Fruit fly (Drosophila melanogaster): ENCODE measurements around the gene Cpr35B.

Gene Cpr35B

DNA sequence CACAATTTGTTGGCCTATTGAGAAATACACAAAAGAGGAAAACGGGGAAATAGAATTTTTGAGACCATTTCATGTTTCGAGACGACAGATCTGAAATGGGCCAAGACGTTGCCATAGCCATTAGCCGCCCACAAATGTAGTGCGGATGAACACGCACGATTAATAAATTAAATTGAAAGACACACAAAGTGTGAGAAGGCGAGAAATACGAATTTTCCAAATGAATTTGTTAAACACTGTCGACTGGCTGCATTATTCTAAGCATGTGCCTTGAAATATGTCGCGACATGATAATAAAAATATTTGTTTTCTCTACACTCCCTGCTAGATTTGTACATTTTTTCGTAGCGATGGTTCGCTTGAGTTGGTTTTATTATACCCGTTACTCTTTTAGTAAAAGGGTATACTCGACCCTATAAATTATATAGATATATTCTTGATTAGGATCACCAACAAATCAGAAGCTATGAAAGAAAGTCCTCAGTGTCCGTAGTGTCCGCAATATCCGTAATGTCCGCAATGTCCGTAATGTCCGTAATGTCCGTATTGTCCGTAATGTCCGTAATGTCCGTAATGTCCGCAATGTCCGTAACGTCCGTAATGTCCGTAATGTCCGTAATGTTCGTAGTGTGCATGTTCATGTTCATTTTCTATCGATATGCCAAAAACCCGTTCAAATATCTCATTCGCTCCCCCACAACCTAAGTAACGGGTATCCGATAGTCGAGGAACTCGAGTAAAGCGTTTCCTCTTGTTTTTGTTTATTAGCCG, 48.3 kb downstream of the Cpr35B start (continued):
- TF ChIP-seq chinmo (GFP tag; IDR thresholded peaks at IDR 0.05; ENCODE audit: partially characterized antibody) (no peak), Ets65A (GFP tag) (no peak), Atf3 (GFP tag; optimal IDR thresholded peaks at IDR 0.05) (no peak), Fer1 (GFP tag; optimal IDR thresholded peaks at IDR 0.05) (no peak), sim (GFP tag; IDR thresholded peaks at IDR 0.05) (no peak), ssp (GFP tag; IDR thresholded peaks at IDR 0.05) (peak; percentile 25; the same call in 1 of the 2 replicates), scrt (GFP tag; optimal IDR thresholded peaks at IDR 0.05) (no peak), H2.0 (GFP tag; IDR thresholded peaks at IDR 0.05) (0 out of 2 replicates have a peak, but pooled peaks have one; percentile 29), usp (GFP tag; optimal IDR thresholded peaks at IDR 0.05) (no peak), Optix (GFP tag; IDR thresholded peaks at IDR 0.05) (no peak; the same call in 2 of the 3 replicates), crc (GFP tag; optimal IDR thresholded peaks at IDR 0.05) (no peak), Bgb (GFP tag; IDR thresholded peaks at IDR 0.05; ENCODE audit: partially characterized antibody) (peak; percentile 40; the same call in 1 of the 2 replicates), ab (GFP tag; optimal IDR thresholded peaks at IDR 0.05) (no peak), Atf6 (GFP tag; IDR thresholded peaks at IDR 0.05) (peak; percentile 48; the same call in 1 of the 2 replicates), CG5180 (GFP tag; optimal IDR thresholded peaks at IDR 0.05) (no peak), sr (GFP tag; IDR thresholded peaks at IDR 0.05) (peak; percentile 93), zf30C (GFP tag; optimal IDR thresholded peaks at IDR 0.05) (no peak), CG13624 (GFP tag; optimal IDR thresholded peaks at IDR 0.05) (no peak), CG11247 (GFP tag; IDR thresholded peaks at IDR 0.05) (no peak), CG4820 (GFP tag; optimal IDR thresholded peaks at IDR 0.05) (peak; percentile 12), Camta (GFP tag; optimal IDR thresholded peaks at IDR 0.05) (no peak), run (tag; optimal IDR thresholded peaks at IDR 0.05) (no peak), Mad (GFP tag; optimal IDR thresholded peaks at IDR 0.05) (peak; percentile 7), CG3995 (GFP tag; optimal IDR thresholded peaks at IDR 0.05) (no peak), pho (GFP tag; optimal IDR thresholded peaks at IDR 0.05) (no peak), Vsx1 (GFP tag; optimal IDR thresholded peaks at IDR 0.05) (no peak), inv (GFP tag; IDR thresholded peaks at IDR 0.05; ENCODE audit: partially characterized antibody) (peak; percentile 42; the same call in 1 of the 2 replicates), CG7357 (GFP tag; IDR thresholded peaks at IDR 0.05) (no peak), cwo (GFP tag; optimal IDR thresholded peaks at IDR 0.05) (no peak), CG7271 (tag; optimal IDR thresholded peaks at IDR 0.05) (no peak), Sry-δ (GFP tag; optimal IDR thresholded peaks at IDR 0.05) (no peak), CG7372 (GFP tag; IDR thresholded peaks at IDR 0.05) (0 out of 2 replicates have a peak, but pooled peaks have one; percentile 21), CG6175 (GFP tag; IDR thresholded peaks at IDR 0.05) (no peak), Gug (GFP tag; IDR thresholded peaks at IDR 0.05) (no peak; the same call in 3 of the 4 replicates), dan (GFP tag; IDR thresholded peaks at IDR 0.05) (no peak), HmgZ (tag; optimal IDR thresholded peaks at IDR 0.05) (no peak), onecut (GFP tag; IDR thresholded peaks at IDR 0.05) (no peak), Lim3 (GFP tag; IDR thresholded peaks at IDR 0.05) (no peak), insv (GFP tag; optimal IDR thresholded peaks at IDR 0.05) (no peak), cas (GFP tag; IDR thresholded peaks at IDR 0.05) (no peak), CG3847 (GFP tag; IDR thresholded peaks at IDR 0.05) (peak; percentile 42; the same call in 1 of the 2 replicates), hbn (GFP tag; IDR thresholded peaks at IDR 0.05; ENCODE audit: partially characterized antibody) (no peak), ara (GFP tag; IDR thresholded peaks at IDR 0.05) (no peak), B-H2 (GFP tag; optimal IDR thresholded peaks at IDR 0.05) (no peak), Dad (GFP tag; optimal IDR thresholded peaks at IDR 0.05) (no peak), gsb (GFP tag; IDR thresholded peaks at IDR 0.05) (no peak), z (GFP tag; IDR thresholded peaks at IDR 0.05) (no peak), CG12744 (GFP tag; optimal IDR thresholded peaks at IDR 0.05) (no peak), jumu (GFP tag; optimal IDR thresholded peaks at IDR 0.05) (peak; percentile 28), ERR (GFP tag; optimal IDR thresholded peaks at IDR 0.05) (no peak), CG18599 (GFP tag; optimal IDR thresholded peaks at IDR 0.05) (peak; percentile 1)

Data from whole organism, embryonic.